In the genomic region with DNA sequence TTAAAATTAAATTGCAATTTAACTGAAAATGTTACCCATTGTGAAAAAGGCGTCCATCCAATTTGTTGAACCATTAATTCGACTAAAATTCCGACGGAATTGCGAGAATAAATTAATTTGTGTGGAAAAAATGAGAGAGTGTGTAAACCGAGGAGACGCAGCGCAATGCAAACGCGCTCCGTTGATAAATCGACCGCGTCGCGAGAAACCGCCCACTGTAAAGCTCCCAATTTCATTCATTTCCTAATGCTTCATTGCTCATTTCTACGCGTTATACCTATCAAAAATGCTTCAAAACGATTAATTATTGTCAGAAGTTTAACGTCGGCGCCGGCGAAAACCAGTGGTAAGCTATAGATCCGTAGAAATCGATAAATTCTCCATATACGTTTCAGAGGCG, we compare ENCODE assay signal across 4 worm cellular contexts.
TF ChIP-seq lines count a peak whose summit lies in the region.

Y67H2A.2 (minus strand) TSS at position 74 of the 400 bp plus-strand sequence.
micu-1 (plus strand) TSS at position 181 of the 400 bp plus-strand sequence.

TF ChIP-seq in whole organism, L2 larva, 48 proteins besides CTCF, POLR2A, EP300 and RAD21 (continued from another document):
- peak; percentile 60 for TF ChIP-seq nhr-25 (tag; optimal IDR thresholded peaks at IDR 0.05; lab: Kevin White, UChicago)
- TF ChIP-seq sma-3 (GFP tag; optimal IDR thresholded peaks at IDR 0.05; lab: Kevin White, UChicago) = peak; percentile 53
- peak; percentile 27 for TF ChIP-seq mab-5 (tag; optimal IDR thresholded peaks at IDR 0.05; lab: Kevin White, UChicago)
- peak; percentile 90 for TF ChIP-seq unc-55 (GFP tag; optimal IDR thresholded peaks at IDR 0.05; lab: Kevin White, UChicago)
- no peak for TF ChIP-seq nhr-23 (tag; optimal IDR thresholded peaks at IDR 0.05; lab: Kevin White, UChicago)
- TF ChIP-seq sma-9 (GFP tag; optimal IDR thresholded peaks at IDR 0.05; lab: Kevin White, UChicago) = peak; percentile 39
- TF ChIP-seq sma-9 (tag; optimal IDR thresholded peaks at IDR 0.05; lab: Kevin White, UChicago) = no peak
- no peak for TF ChIP-seq nhr-6 (tag; optimal IDR thresholded peaks at IDR 0.05; lab: Kevin White, UChicago)
- no peak for TF ChIP-seq sem-4 (tag; optimal IDR thresholded peaks at IDR 0.05; lab: Kevin White, UChicago)
- TF ChIP-seq lsy-2 (tag; optimal IDR thresholded peaks at IDR 0.05; lab: Kevin White, UChicago) = peak; percentile 82 to 87
- peak; percentile 42 for TF ChIP-seq nhr-21 (tag; optimal IDR thresholded peaks at IDR 0.05; lab: Kevin White, UChicago)
- no peak for TF ChIP-seq ceh-82 (tag; optimal IDR thresholded peaks at IDR 0.05; lab: Kevin White, UChicago)
- no peak for TF ChIP-seq nhr-11 (tag; optimal IDR thresholded peaks at IDR 0.05; lab: Kevin White, UChicago)
- TF ChIP-seq fos-1 (tag; optimal IDR thresholded peaks at IDR 0.05; lab: Kevin White, UChicago) = peak; percentile 4
- TF ChIP-seq ama-1 (optimal IDR thresholded peaks at IDR 0.05; lab: Kevin White, UChicago) = peak; percentile 56
- no peak for TF ChIP-seq nhr-237 (tag; optimal IDR thresholded peaks at IDR 0.05; lab: Kevin White, UChicago)
- no peak for TF ChIP-seq unc-62 (GFP tag; optimal IDR thresholded peaks at IDR 0.05; lab: Kevin White, UChicago)
- peak; percentile 42 for TF ChIP-seq ztf-4 (tag; optimal IDR thresholded peaks at IDR 0.05; lab: Kevin White, UChicago)
- peak; percentile 57 for TF ChIP-seq lin-13 (GFP tag; optimal IDR thresholded peaks at IDR 0.05; lab: Kevin White, UChicago)
- TF ChIP-seq elt-1 (tag; optimal IDR thresholded peaks at IDR 0.05; lab: Kevin White, UChicago) = no peak
- no peak for TF ChIP-seq elt-3 (tag; optimal IDR thresholded peaks at IDR 0.05; lab: Kevin White, UChicago)
- peak; percentile 17 for TF ChIP-seq egl-27 (tag; optimal IDR thresholded peaks at IDR 0.05; lab: Kevin White, UChicago)
- no peak for TF ChIP-seq ZK546.5 (tag; optimal IDR thresholded peaks at IDR 0.05; lab: Kevin White, UChicago)
- TF ChIP-seq ztf-1 (GFP tag; conservative IDR thresholded peaks at IDR 0.05; lab: Robert Waterston, UW) = no peak
- TF ChIP-seq lin-11 (tag; optimal IDR thresholded peaks at IDR 0.05; lab: Kevin White, UChicago) = peak; percentile 82
- no peak for TF ChIP-seq dmd-4 (tag; optimal IDR thresholded peaks at IDR 0.05; lab: Kevin White, UChicago)
TF ChIP-seq in whole organism, L2 larva: peak in this region for 19.

TF ChIP-seq in whole organism, L4 larva, 104 proteins besides CTCF, POLR2A, EP300 and RAD21 (continued from another document):
- peak; percentile 85 for TF ChIP-seq ztf-7 (tag; optimal IDR thresholded peaks at IDR 0.05; lab: Kevin White, UChicago)
- TF ChIP-seq hmg-1.1 (GFP tag; IDR thresholded peaks at IDR 0.05; lab: Robert Waterston, UW) = peak; percentile 70
- TF ChIP-seq nhr-102 (tag; optimal IDR thresholded peaks at IDR 0.05; lab: Kevin White, UChicago) = peak; percentile 45
- no peak for TF ChIP-seq ceh-82 (tag; optimal IDR thresholded peaks at IDR 0.05; lab: Kevin White, UChicago)
- no peak for TF ChIP-seq F10B5.3 (tag; optimal IDR thresholded peaks at IDR 0.05; lab: Kevin White, UChicago)
- peak; percentile 0 for TF ChIP-seq lin-13 (GFP tag; optimal IDR thresholded peaks at IDR 0.05; lab: Kevin White, UChicago)
- peak in 1 of 2 experiments; percentile 29 for TF ChIP-seq hif-1 (tag; optimal IDR thresholded peaks at IDR 0.05; lab: Kevin White, UChicago)
- TF ChIP-seq Y75B8A.6 (GFP tag; IDR thresholded peaks at IDR 0.05; lab: Robert Waterston, UW) = no peak
- no peak for TF ChIP-seq nhr-41 (GFP tag; IDR thresholded peaks at IDR 0.05; lab: Robert Waterston, UW)
- TF ChIP-seq zfp-2 (tag; optimal IDR thresholded peaks at IDR 0.05; lab: Kevin White, UChicago) = no peak
- peak; percentile 5 for TF ChIP-seq F37D6.2 (tag; optimal IDR thresholded peaks at IDR 0.05; lab: Kevin White, UChicago)
- peak; percentile 99 for TF ChIP-seq lin-38 (GFP tag; IDR thresholded peaks at IDR 0.05; lab: Robert Waterston, UW)
- TF ChIP-seq rbr-2 (tag; optimal IDR thresholded peaks at IDR 0.05; lab: Kevin White, UChicago) = peak; percentile 60
- TF ChIP-seq unc-39 (tag; optimal IDR thresholded peaks at IDR 0.05; lab: Kevin White, UChicago) = no peak
- peak; percentile 11 for TF ChIP-seq unc-130 (GFP tag; optimal IDR thresholded peaks at IDR 0.05; lab: Kevin White, UChicago)
- TF ChIP-seq mep-1 (tag; optimal IDR thresholded peaks at IDR 0.05; lab: Kevin White, UChicago) = peak; percentile 57
- no peak for TF ChIP-seq daf-16 (GFP tag; optimal IDR thresholded peaks at IDR 0.05; lab: Kevin White, UChicago)
- peak; percentile 20 for TF ChIP-seq daf-16 (tag; optimal IDR thresholded peaks at IDR 0.05; lab: Kevin White, UChicago)
- TF ChIP-seq nhr-10 (tag; optimal IDR thresholded peaks at IDR 0.05; lab: Kevin White, UChicago) = no peak
- peak; percentile 49 for TF ChIP-seq hlh-11 (tag; optimal IDR thresholded peaks at IDR 0.05; lab: Kevin White, UChicago)
- peak; percentile 31 for TF ChIP-seq dve-1 (tag; optimal IDR thresholded peaks at IDR 0.05; lab: Kevin White, UChicago; ENCODE audit: insufficient read depth)
- peak; percentile 18 for TF ChIP-seq nhr-77 (tag; optimal IDR thresholded peaks at IDR 0.05; lab: Kevin White, UChicago)
- peak; percentile 62 for TF ChIP-seq fkh-10 (GFP tag; optimal IDR thresholded peaks at IDR 0.05; lab: Kevin White, UChicago)
- TF ChIP-seq mes-2 (tag; optimal IDR thresholded peaks at IDR 0.05; lab: Kevin White, UChicago; ENCODE audit: poor library complexity, severe bottlenecking) = peak; percentile 83
- TF ChIP-seq nhr-28 (tag; optimal IDR thresholded peaks at IDR 0.05; lab: Kevin White, UChicago) = peak; percentile 23
- peak; percentile 25; the same call in 1 of the 2 replicates for TF ChIP-seq zfp-3 (GFP tag; conservative IDR thresholded peaks at IDR 0.05; lab: Robert Waterston, UW)
- TF ChIP-seq ces-1 (GFP tag; optimal IDR thresholded peaks at IDR 0.05; lab: Kevin White, UChicago) = peak; percentile 24
- TF ChIP-seq ama-1 (optimal IDR thresholded peaks at IDR 0.05; lab: Kevin White, UChicago) = no peak
- peak; percentile 16 for TF ChIP-seq nhr-48 (tag; optimal IDR thresholded peaks at IDR 0.05; lab: Kevin White, UChicago)
- no peak for TF ChIP-seq tag-97 (GFP tag; IDR thresholded peaks at IDR 0.05; lab: Robert Waterston, UW)
- TF ChIP-seq ctbp-1 (GFP tag; IDR thresholded peaks at IDR 0.05; lab: Robert Waterston, UW) = 0 out of 2 replicates have a peak, but pooled peaks have one; percentile 42

TF ChIP-seq in whole organism, late embryonic, 69 proteins besides CTCF, POLR2A, EP300 and RAD21 (continued from another document):
- TF ChIP-seq K09A11.1 (tag; optimal IDR thresholded peaks at IDR 0.05; lab: Kevin White, UChicago; ENCODE audit: insufficient read depth) = peak; percentile 7
- no peak for TF ChIP-seq fkh-6 (tag; optimal IDR thresholded peaks at IDR 0.05; lab: Kevin White, UChicago)
- no peak for TF ChIP-seq tbx-2 (tag; optimal IDR thresholded peaks at IDR 0.05; lab: Kevin White, UChicago)
- TF ChIP-seq npax-4 (tag; optimal IDR thresholded peaks at IDR 0.05; lab: Kevin White, UChicago) = no peak
- peak; percentile 28 for TF ChIP-seq ceh-34 (tag; optimal IDR thresholded peaks at IDR 0.05; lab: Kevin White, UChicago)
- TF ChIP-seq pha-2 (tag; optimal IDR thresholded peaks at IDR 0.05; lab: Kevin White, UChicago) = no peak
- TF ChIP-seq nhr-232 (tag; optimal IDR thresholded peaks at IDR 0.05; lab: Kevin White, UChicago) = no peak
- TF ChIP-seq dmd-4 (tag; optimal IDR thresholded peaks at IDR 0.05; lab: Kevin White, UChicago; ENCODE audit: borderline replicate concordance) = no peak
- TF ChIP-seq mec-3 (tag; optimal IDR thresholded peaks at IDR 0.05; lab: Kevin White, UChicago; ENCODE audit: borderline replicate concordance) = no peak
- peak; percentile 78 for TF ChIP-seq ceh-14 (tag; optimal IDR thresholded peaks at IDR 0.05; lab: Kevin White, UChicago)
- TF ChIP-seq T23F11.4 (GFP tag; optimal IDR thresholded peaks at IDR 0.05; lab: Kevin White, UChicago) = no peak
- TF ChIP-seq tbx-7 (tag; optimal IDR thresholded peaks at IDR 0.05; lab: Kevin White, UChicago) = no peak

TF ChIP-seq in whole organism, mixed stage, embryonic, 35 proteins besides CTCF, POLR2A, EP300 and RAD21 (continued from another document):
- TF ChIP-seq pha-4 (tag; optimal IDR thresholded peaks at IDR 0.05; lab: Kevin White, UChicago) = peak; percentile 74
- no peak for TF ChIP-seq zip-8 (tag; optimal IDR thresholded peaks at IDR 0.05; lab: Kevin White, UChicago)
- peak; percentile 37 for TF ChIP-seq ceh-43 (GFP tag; optimal IDR thresholded peaks at IDR 0.05; lab: Kevin White, UChicago)
- no peak for TF ChIP-seq blmp-1 (tag; optimal IDR thresholded peaks at IDR 0.05; lab: Kevin White, UChicago)
- TF ChIP-seq elt-1 (tag; optimal IDR thresholded peaks at IDR 0.05; lab: Kevin White, UChicago; ENCODE audit: borderline replicate concordance, insufficient read depth) = no peak
- TF ChIP-seq ham-2 (GFP tag; optimal IDR thresholded peaks at IDR 0.05; lab: Kevin White, UChicago) = no peak
